Worm (Caenorhabditis elegans): ENCODE results near the gene eak-3.

Gene eak-3

ce11 chrIII:1142798-1143197 is 33.6 kb downstream of the eak-3 start, which contains the start of gene smr-1 (continued):
- peak; percentile 77 for TF ChIP-seq lsl-1 (GFP tag; optimal IDR thresholded peaks at IDR 0.05)
- no peak for TF ChIP-seq lsy-27 (tag; optimal IDR thresholded peaks at IDR 0.05; ENCODE audit: borderline replicate concordance, insufficient read depth)
- no peak for TF ChIP-seq nhr-90 (tag; optimal IDR thresholded peaks at IDR 0.05)
- peak; percentile 66 for TF ChIP-seq gei-17 (GFP tag; optimal IDR thresholded peaks at IDR 0.05)
- TF ChIP-seq him-1 (tag; optimal IDR thresholded peaks at IDR 0.05) = peak; percentile 80
- TF ChIP-seq nhr-120 (GFP tag; IDR thresholded peaks at IDR 0.05) = no peak
- no peak for TF ChIP-seq F57A8.1 (GFP tag; optimal IDR thresholded peaks at IDR 0.05)
- TF ChIP-seq ets-4 (GFP tag; optimal IDR thresholded peaks at IDR 0.05) = no peak
- no peak for TF ChIP-seq sea-2 (GFP tag; IDR thresholded peaks at IDR 0.05)
- no peak for TF ChIP-seq F57C9.4 (tag; optimal IDR thresholded peaks at IDR 0.05)
- TF ChIP-seq nhr-27 (tag; optimal IDR thresholded peaks at IDR 0.05) = no peak
- TF ChIP-seq lin-40 (tag; optimal IDR thresholded peaks at IDR 0.05) = peak; percentile 88
- no peak for TF ChIP-seq ceh-58 (GFP tag; IDR thresholded peaks at IDR 0.05)
- TF ChIP-seq B0035.1 (tag; optimal IDR thresholded peaks at IDR 0.05) = peak; percentile 25
- peak; percentile 7 for TF ChIP-seq nhr-80 (tag; optimal IDR thresholded peaks at IDR 0.05)
- TF ChIP-seq madf-6 (GFP tag; IDR thresholded peaks at IDR 0.05) = peak; percentile 79
- TF ChIP-seq hrde-1 (tag; optimal IDR thresholded peaks at IDR 0.05; ENCODE audit: borderline replicate concordance) = peak; percentile 12
- TF ChIP-seq lin-26 (GFP tag; IDR thresholded peaks at IDR 0.05) = no peak
- TF ChIP-seq ama-1 (optimal IDR thresholded peaks at IDR 0.05) = no peak
- no peak for TF ChIP-seq ama-1 (GFP tag; optimal IDR thresholded peaks at IDR 0.05)
- TF ChIP-seq fkh-3 (tag; optimal IDR thresholded peaks at IDR 0.05) = no peak
- TF ChIP-seq let-526 (GFP tag; IDR thresholded peaks at IDR 0.05) = no peak
- peak; percentile 88 for TF ChIP-seq efl-1 (GFP tag; optimal IDR thresholded peaks at IDR 0.05)
- peak; percentile 78 for TF ChIP-seq tlf-1 (GFP tag; optimal IDR thresholded peaks at IDR 0.05)
- peak; percentile 41 for TF ChIP-seq ztf-26 (tag; optimal IDR thresholded peaks at IDR 0.05)
- peak; percentile 26 for TF ChIP-seq zim-3 (tag; optimal IDR thresholded peaks at IDR 0.05)
- TF ChIP-seq ztf-22 (GFP tag; optimal IDR thresholded peaks at IDR 0.05) = no peak
- peak; percentile 42 for TF ChIP-seq F23B12.7 (tag; optimal IDR thresholded peaks at IDR 0.05; ENCODE audit: insufficient read depth)
- no peak for TF ChIP-seq ztf-28 (GFP tag; IDR thresholded peaks at IDR 0.05)
- TF ChIP-seq F39B2.1 (GFP tag; IDR thresholded peaks at IDR 0.05) = no peak
- TF ChIP-seq F49E8.2 (tag; optimal IDR thresholded peaks at IDR 0.05; ENCODE audit: insufficient read depth) = peak; percentile 49
- no peak for TF ChIP-seq ceh-40 (GFP tag; IDR thresholded peaks at IDR 0.05)
- TF ChIP-seq ZK185.1 (tag; optimal IDR thresholded peaks at IDR 0.05; ENCODE audit: poor library complexity, severe bottlenecking) = no peak
- peak; percentile 76 for TF ChIP-seq snpc-3.4 (tag; optimal IDR thresholded peaks at IDR 0.05)
- TF ChIP-seq sdz-38 (tag; optimal IDR thresholded peaks at IDR 0.05) = no peak
- no peak for TF ChIP-seq sptf-2 (GFP tag; optimal IDR thresholded peaks at IDR 0.05)
- no peak for TF ChIP-seq tbx-9 (tag; optimal IDR thresholded peaks at IDR 0.05; ENCODE audit: borderline replicate concordance)
- no peak for TF ChIP-seq ccch-3 (GFP tag; optimal IDR thresholded peaks at IDR 0.05)
- TF ChIP-seq cebp-1 (GFP tag; IDR thresholded peaks at IDR 0.05) = no peak
- TF ChIP-seq cebp-1 (tag; optimal IDR thresholded peaks at IDR 0.05) = peak; percentile 77
- TF ChIP-seq F33H1.4 (GFP tag; IDR thresholded peaks at IDR 0.05) = peak; percentile 77
- TF ChIP-seq mxl-1 (tag; optimal IDR thresholded peaks at IDR 0.05) = no peak
- TF ChIP-seq Y95B8A.8 (GFP tag; IDR thresholded peaks at IDR 0.05) = peak; percentile 49; the same call in 1 of the 2 replicates
- no peak for TF ChIP-seq mel-28 (tag; optimal IDR thresholded peaks at IDR 0.05; ENCODE audit: borderline replicate concordance)
- peak; percentile 2 for TF ChIP-seq B0261.1 (tag; optimal IDR thresholded peaks at IDR 0.05)
- peak; percentile 56; the same call in 1 of the 2 replicates for TF ChIP-seq lir-1 (GFP tag; conservative IDR thresholded peaks at IDR 0.05)
- TF ChIP-seq bed-1 (GFP tag; IDR thresholded peaks at IDR 0.05) = no peak
- TF ChIP-seq ztf-3 (GFP tag; optimal IDR thresholded peaks at IDR 0.05) = no peak
- peak; percentile 98 for TF ChIP-seq lin-54 (GFP tag; optimal IDR thresholded peaks at IDR 0.05)
